Fruit fly (Drosophila melanogaster): ENCODE data around the gene CG5011.

CG5011 gene

dm6 chr2L:1157679-1158518 is 42.6 kb upstream of the CG5011 start, which contains the start of gene capt (continued):
- peak; percentile 53 for TF ChIP-seq lilli (GFP tag; optimal IDR thresholded peaks at IDR 0.05)
- TF ChIP-seq trh (GFP tag; optimal IDR thresholded peaks at IDR 0.05), result no peak
- no peak for TF ChIP-seq ATbp (GFP tag; optimal IDR thresholded peaks at IDR 0.05)
- TF ChIP-seq NFAT (GFP tag; IDR thresholded peaks at IDR 0.05), result peak; percentile 45; the same call in 1 of the 2 replicates
- TF ChIP-seq CG4730 (GFP tag; IDR thresholded peaks at IDR 0.05), result no peak
- peak; percentile 69 for TF ChIP-seq kay (GFP tag; optimal IDR thresholded peaks at IDR 0.05)
- TF ChIP-seq CG1024 (GFP tag; IDR thresholded peaks at IDR 0.05), result no peak
- peak in 1 of 2 experiments; percentile 38 for TF ChIP-seq chif (GFP tag; optimal IDR thresholded peaks at IDR 0.05)
- no peak for TF ChIP-seq ftz-f1 (GFP tag; optimal IDR thresholded peaks at IDR 0.05)
- TF ChIP-seq CG31365 (tag; optimal IDR thresholded peaks at IDR 0.05), result no peak
- 0 out of 3 replicates have a peak, but pooled peaks have one; percentile 3 for TF ChIP-seq z (GFP tag; IDR thresholded peaks at IDR 0.05)
- TF ChIP-seq Gug (GFP tag; IDR thresholded peaks at IDR 0.05), result 0 out of 4 replicates have a peak, but pooled peaks have one; percentile 16
- TF ChIP-seq CG7357 (GFP tag; IDR thresholded peaks at IDR 0.05), result no peak
- peak; percentile 44 for TF ChIP-seq CG9437 (GFP tag; optimal IDR thresholded peaks at IDR 0.05)
- peak; percentile 73 for TF ChIP-seq sens (GFP tag)
- no peak for TF ChIP-seq lmd (GFP tag; IDR thresholded peaks at IDR 0.05)
- peak; percentile 7 for TF ChIP-seq CG10209 (GFP tag; optimal IDR thresholded peaks at IDR 0.05)
- TF ChIP-seq Bgb (GFP tag; IDR thresholded peaks at IDR 0.05; ENCODE audit: partially characterized antibody), result peak; percentile 42; the same call in 1 of the 2 replicates
- peak; percentile 45 for TF ChIP-seq CG9817 (tag; optimal IDR thresholded peaks at IDR 0.05)
- no peak for TF ChIP-seq caup (GFP tag; optimal IDR thresholded peaks at IDR 0.05; ENCODE audit: severe bottlenecking)
- TF ChIP-seq CG12391 (tag; optimal IDR thresholded peaks at IDR 0.05), result peak; percentile 54
- no peak for TF ChIP-seq CTCF (GFP tag; optimal IDR thresholded peaks at IDR 0.05)
- peak; percentile 2 for TF ChIP-seq her (GFP tag; optimal IDR thresholded peaks at IDR 0.05)

dm6 chr2L:1158519-1159319 is 41.8 kb upstream of the CG5011 start, which contains the start of gene Tango14:
Gene Tango14 (plus strand): TSS chr2L:1158661.
- TF ChIP-seq CG10462 (GFP tag; optimal IDR thresholded peaks at IDR 0.05) (no peak), CG14965 (GFP tag; optimal IDR thresholded peaks at IDR 0.05; ENCODE audit: borderline replicate concordance) (no peak), MBD-R2 (GFP tag; IDR thresholded peaks at IDR 0.05) (peak; percentile 55), Dll (GFP tag; IDR thresholded peaks at IDR 0.05; ENCODE audit: partially characterized antibody) (0 out of 4 replicates have a peak, but pooled peaks have one; percentile 20), tna (GFP tag; IDR thresholded peaks at IDR 0.05; ENCODE audit: partially characterized antibody) (peak; percentile 46; the same call in 1 of the 2 replicates), Rfx (GFP tag; IDR thresholded peaks at IDR 0.05) (0 out of 2 replicates have a peak, but pooled peaks have one; percentile 19), otp (GFP tag; IDR thresholded peaks at IDR 0.05) (0 out of 3 replicates have a peak, but pooled peaks have one; percentile 23), vnd (GFP tag; IDR thresholded peaks at IDR 0.05; ENCODE audit: partially characterized antibody) (0 out of 3 replicates have a peak, but pooled peaks have one; percentile 22), CG18262 (tag; optimal IDR thresholded peaks at IDR 0.05) (peak; percentile 12), MESR4 (GFP tag; optimal IDR thresholded peaks at IDR 0.05) (peak; percentile 88), lola (GFP tag; optimal IDR thresholded peaks at IDR 0.05) (peak in 1 of 3 experiments; percentile 14), chinmo (GFP tag; IDR thresholded peaks at IDR 0.05; ENCODE audit: partially characterized antibody) (0 out of 4 replicates have a peak, but pooled peaks have one; percentile 34), CG18599 (GFP tag; optimal IDR thresholded peaks at IDR 0.05) (no peak), CG9797 (GFP tag; optimal IDR thresholded peaks at IDR 0.05) (peak; percentile 24), sd (tag; optimal IDR thresholded peaks at IDR 0.05) (peak; percentile 96), CG3995 (GFP tag; optimal IDR thresholded peaks at IDR 0.05) (peak; percentile 14), fd102C (GFP tag; optimal IDR thresholded peaks at IDR 0.05) (no peak), cwo (GFP tag; optimal IDR thresholded peaks at IDR 0.05) (peak; percentile 68), bigmax (GFP tag; optimal IDR thresholded peaks at IDR 0.05) (peak; percentile 95), CG14710 (tag; optimal IDR thresholded peaks at IDR 0.05) (peak; percentile 32), Med (GFP tag) (peak; percentile 68), row (GFP tag; IDR thresholded peaks at IDR 0.05) (0 out of 3 replicates have a peak, but pooled peaks have one; percentile 53), CG34422 (GFP tag; IDR thresholded peaks at IDR 0.05) (peak; percentile 78; the same call in 2 of the 3 replicates)

All from whole organism, embryonic.